Fruit fly (Drosophila melanogaster) whole organism, embryonic: ENCODE measurements around the gene CG15356.
A peak's percentile ranks its signal among the peaks of the same experiment; 100 is the strongest.

Experiments used
- CG32767 ChIP-seq: fragments of 200-800 bp; sonication (Bioruptor generic); IDR thresholded peaks from 2 replicates; pipeline ENCODE4 v1.3.6; 2022; ENCODE audit warnings: missing biosample characterization, missing genetic modification characterization
- Nf-YC ChIP-seq: fragments of 200-800 bp; optimal IDR thresholded peaks from 3 replicates; lab custom pipeline; 2019; ENCODE audit warnings: missing biosample characterization, mild to moderate bottlenecking, missing genetic modification characterization, moderate library complexity
- row ChIP-seq: fragments of 200-800 bp; sonication (Bioruptor generic); IDR thresholded peaks from 3 replicates; pipeline ENCODE4 v1.3.6; 2022; ENCODE audit warnings: missing biosample characterization, missing genetic modification characterization

dm6 chr2L:1960056-1960455 is 20.5 kb downstream of the CG15356 start:
- TF ChIP-seq Nf-YC (tag; lab: Kevin White, UChicago) (no peak), row (GFP tag; lab: Robert Waterston, UW) (peak; percentile 37; the same call in 1 of the 3 replicates), CG32767 (GFP tag; lab: Robert Waterston, UW) (no peak)
